Worm (Caenorhabditis elegans) whole organism, midembryonic: ENCODE data around the gene mcm-3AP.

Source experiments
- T22C8.4 ChIP-seq: fragments of 200-800 bp; sonication (Bioruptor generic); IDR thresholded peaks from 2 replicates; pipeline ENCODE4 v1.3.6; 2022; ENCODE audit warnings: missing genetic modification characterization, missing compliant biosample characterization
- cog-1 ChIP-seq: sonication (generic microtip); optimal IDR thresholded peaks from 2 replicates; lab custom pipeline; 2016; ENCODE audit warnings: missing genetic modification characterization, missing compliant biosample characterization
- flt-1 ChIP-seq: fragments of 200-800 bp; sonication (Bioruptor generic); IDR thresholded peaks from 2 replicates; pipeline ENCODE4 v1.3.6; 2022; ENCODE audit warnings: missing genetic modification characterization, missing compliant biosample characterization
- klf-2 ChIP-seq: fragments of 200-800 bp; sonication (Bioruptor generic); conservative IDR thresholded peaks from 2 replicates; pipeline ENCODE4 v1.3.6; 2022; ENCODE audit warnings: missing genetic modification reagents, missing genetic modification characterization, missing compliant biosample characterization
- med-1 ChIP-seq: sonication (generic microtip); optimal IDR thresholded peaks from 2 replicates; lab custom pipeline; 2017; ENCODE audit warnings: missing genetic modification characterization, mild to moderate bottlenecking, missing compliant biosample characterization, antibody characterized with exemption, missing genetic modification reagents; ENCODE audit not compliant: insufficient read depth
- ref-1 ChIP-seq: fragments of 200-800 bp; sonication (Bioruptor generic); conservative IDR thresholded peaks from 2 replicates; pipeline ENCODE4 v1.3.6; 2022; ENCODE audit warnings: missing genetic modification reagents, missing genetic modification characterization, missing compliant biosample characterization
- tab-1 ChIP-seq: fragments of 200-800 bp; sonication (Bioruptor generic); IDR thresholded peaks from 2 replicates; pipeline ENCODE4 v1.3.6; 2022; ENCODE audit warnings: missing genetic modification characterization, missing compliant biosample characterization
- ztf-29 ChIP-seq: fragments of 200-800 bp; sonication (Bioruptor generic); IDR thresholded peaks from 2 replicates; pipeline ENCODE4 v1.3.6; 2022; ENCODE audit warnings: missing genetic modification reagents, missing genetic modification characterization, missing compliant biosample characterization

DNA sequence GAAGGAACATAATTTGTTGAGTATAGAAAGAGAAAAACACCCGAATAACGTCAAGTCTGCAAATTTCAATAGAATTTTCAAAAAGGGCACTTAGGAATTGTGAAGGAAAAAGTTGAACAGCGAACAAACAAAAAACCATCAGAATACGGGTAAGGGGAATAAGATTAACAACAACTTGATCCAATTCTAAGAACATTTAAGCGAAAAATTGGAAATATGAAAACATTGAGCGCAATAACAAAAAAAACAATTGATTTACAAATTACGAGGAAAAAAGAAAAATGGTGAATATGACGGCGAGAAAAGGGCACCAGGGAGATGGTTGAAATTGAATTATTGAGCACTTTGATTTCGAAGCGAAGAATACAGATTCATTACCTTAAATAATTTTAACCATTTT lies 31.6 kb upstream of the mcm-3AP start:
- TF ChIP-seq flt-1 (GFP tag; lab: Robert Waterston, UW), result no peak
- no peak for TF ChIP-seq cog-1
- no peak for TF ChIP-seq T22C8.4
- TF ChIP-seq ztf-29, result no peak
- TF ChIP-seq ref-1 (GFP tag; lab: Robert Waterston, UW), result no peak
- TF ChIP-seq med-1 (GFP tag; lab: Kevin White, UChicago), result no peak
- TF ChIP-seq tab-1, result no peak
- TF ChIP-seq klf-2 (GFP tag; lab: Robert Waterston, UW), result no peak
